Fruit fly (Drosophila melanogaster) ovary, adult (tissue): Measurements from ENCODE around the gene Mettl14.

ENCODE experiments used
- CG17801 ChIP-seq: fragments of 200-800 bp; optimal IDR thresholded peaks from 2 replicates; lab custom pipeline; 2019; ENCODE audit warnings: missing biosample characterization, mild to moderate bottlenecking, missing genetic modification characterization, moderate library complexity; ENCODE audit not compliant: partially characterized antibody

The Mettl14 gene

DNA sequence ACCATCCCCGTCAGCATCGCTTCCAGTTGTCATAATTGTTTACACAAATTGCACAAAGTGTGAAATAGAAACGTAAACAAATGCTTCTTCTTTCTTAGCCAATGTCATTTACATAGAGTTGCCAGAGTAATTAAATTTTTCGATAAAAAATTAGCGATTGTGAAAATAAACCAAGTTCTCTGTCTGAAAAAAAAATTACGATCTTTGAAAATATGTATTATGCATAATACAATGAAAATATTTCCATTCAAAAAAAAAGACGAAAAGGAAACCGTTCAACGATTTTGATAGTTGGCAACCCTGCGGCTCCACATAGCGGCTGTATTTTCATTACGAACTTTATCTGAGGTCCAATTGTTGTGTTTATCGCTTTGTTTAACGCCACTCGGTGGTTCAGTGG lies 2.9 kb downstream of the Mettl14 start, which contains the start of the genes CG7810 and CG7806:
TSS of gene CG7810 (minus strand) at position 105 of the 400 bp plus-strand sequence.
TSS of gene CG7806 (plus strand) at position 309 of the 400 bp plus-strand sequence.
- TF ChIP-seq CG17801 (GFP tag; lab: Kevin White, UChicago), result peak; percentile 91

DNA sequence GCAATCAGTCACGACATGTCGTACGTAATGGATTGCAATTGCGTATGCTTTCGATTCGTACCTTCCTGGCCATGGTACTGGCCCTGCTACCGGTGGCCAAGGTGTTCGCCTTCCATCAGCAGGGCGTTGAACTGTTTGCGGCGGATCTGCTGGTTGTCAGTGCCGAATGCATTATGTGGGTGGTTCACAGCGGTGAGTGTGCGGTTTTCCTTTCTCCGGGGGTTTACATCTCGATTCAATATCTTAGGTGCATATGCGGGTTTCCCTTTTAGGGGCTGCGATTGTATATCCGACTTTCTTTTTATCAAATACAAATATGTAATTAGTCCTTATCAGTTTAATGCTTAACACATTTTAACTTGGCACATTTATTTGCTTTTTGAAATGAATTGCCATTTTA lies 3.5 kb downstream of the Mettl14 start:
- TF ChIP-seq CG17801 (GFP tag; lab: Kevin White, UChicago), result no peak

DNA sequence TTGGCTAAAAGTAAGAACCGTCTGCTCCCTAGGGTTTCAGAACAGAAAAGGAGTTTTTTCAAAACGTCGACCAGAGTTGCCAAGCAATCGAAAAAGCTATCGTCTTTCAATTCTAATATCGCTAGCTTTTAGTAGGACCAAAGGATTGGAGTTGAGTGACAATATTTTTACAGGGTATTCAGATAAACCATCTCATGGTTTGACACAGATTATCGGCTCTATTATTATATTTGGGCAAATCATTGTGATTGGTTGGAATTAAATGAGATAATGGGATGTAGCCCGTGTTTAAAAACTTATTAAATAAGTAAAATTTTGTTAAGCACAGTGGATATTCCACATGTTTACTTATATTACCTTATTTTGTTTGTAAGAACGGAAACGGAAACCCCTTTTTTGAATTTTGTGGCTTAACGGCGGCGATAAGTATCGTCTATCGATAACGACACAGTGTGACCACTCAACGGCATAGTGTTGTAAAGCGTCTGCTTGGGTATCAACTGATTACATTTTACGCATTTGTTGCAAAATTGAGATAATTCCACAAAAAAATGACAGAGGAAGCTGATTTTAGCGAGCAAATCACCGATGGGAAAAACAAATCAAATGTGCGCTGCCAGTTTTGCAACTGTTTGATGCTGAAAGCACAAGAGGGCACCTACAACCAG lies 11.8 kb downstream of the Mettl14 start, which contains the start of the genes mtsh and strat:
TSS of gene mtsh (minus strand) at position 51 of the 668 bp plus-strand sequence.
TSS of gene strat (plus strand) at position 471 of the 668 bp plus-strand sequence.
- TF ChIP-seq CG17801 (GFP tag; lab: Kevin White, UChicago), result peak; percentile 69

DNA sequence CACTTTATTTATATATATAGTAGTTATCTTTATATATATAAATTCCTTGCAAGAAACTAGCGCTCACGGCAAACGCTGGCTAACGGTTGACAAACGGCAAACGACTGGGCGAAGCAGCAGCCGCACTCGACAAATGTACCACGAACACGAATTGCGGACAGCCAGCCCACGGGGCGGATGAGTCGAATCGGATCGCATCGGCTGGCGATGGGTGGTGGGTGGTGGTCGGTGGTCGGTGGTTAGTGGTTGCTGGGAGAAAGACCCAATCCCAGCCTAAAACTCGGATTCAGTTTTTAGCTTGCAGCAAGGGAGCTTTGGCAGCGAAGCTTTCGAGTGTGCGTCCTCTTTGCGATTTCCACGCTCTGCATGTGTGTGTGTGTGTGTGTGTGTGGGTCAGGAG lies 16.9 kb downstream of the Mettl14 start, which contains the start of gene CG7781:
TSS of gene CG7781 (minus strand) at position 260 of the 400 bp plus-strand sequence.
- TF ChIP-seq CG17801 (GFP tag; lab: Kevin White, UChicago), result no peak

DNA sequence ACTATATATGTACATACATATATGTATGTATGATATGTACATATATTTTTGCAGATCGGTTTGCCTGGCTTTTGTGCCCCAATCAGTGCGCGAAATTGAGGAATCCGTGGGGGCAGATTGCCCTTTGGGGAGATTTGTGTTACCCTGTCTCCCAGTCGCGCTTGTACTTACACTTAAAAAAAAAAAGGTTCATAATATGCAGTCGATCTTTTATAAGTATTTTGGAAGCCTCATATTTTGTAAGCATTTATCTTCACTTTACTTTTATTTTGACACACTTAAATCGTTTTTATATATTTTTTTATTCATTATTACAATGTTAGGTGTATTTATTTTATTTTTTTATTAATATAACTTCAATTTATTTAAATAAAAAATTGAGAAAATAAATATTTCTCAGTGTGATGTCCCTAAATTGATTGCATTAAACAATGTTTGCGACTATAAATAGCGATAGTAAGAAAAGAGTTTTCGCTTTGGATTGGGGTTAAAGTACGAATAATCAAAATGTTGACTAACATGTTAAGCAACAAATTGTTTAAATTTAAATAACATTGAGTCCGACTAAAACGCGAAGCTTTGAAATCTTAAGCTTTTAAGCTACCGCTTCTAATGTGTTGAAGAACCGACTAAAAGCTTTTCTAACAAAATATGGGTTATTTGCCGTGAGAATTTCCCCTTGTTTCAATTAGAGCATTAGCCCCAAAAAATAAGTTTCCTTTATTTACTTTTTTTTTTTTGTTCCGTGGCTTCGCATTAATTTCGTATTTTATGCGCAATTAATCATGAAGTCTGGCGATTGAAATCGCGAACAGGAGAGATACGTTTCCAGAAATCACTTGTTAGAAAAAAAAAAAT lies 18.4 kb downstream of the Mettl14 start:
- no peak for TF ChIP-seq CG17801 (GFP tag; lab: Kevin White, UChicago)

DNA sequence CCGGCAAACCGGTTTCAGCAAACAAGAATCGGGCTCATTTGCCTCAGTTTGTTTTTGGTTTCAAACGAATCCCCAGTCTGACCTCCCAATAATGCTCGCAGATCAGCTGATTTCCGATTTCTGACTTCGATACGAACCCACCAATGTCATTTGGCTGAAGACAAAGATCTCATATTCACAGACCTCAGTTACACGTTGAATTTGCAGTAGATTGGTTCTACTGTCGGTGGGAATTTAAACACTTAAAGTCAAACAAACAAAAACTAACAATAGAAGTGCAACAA lies 19.0 kb downstream of the Mettl14 start, which contains the start of gene CG14275:
TSS of gene CG14275 (plus strand) at position 185 of the 284 bp plus-strand sequence.
- no peak for TF ChIP-seq CG17801 (GFP tag; lab: Kevin White, UChicago)

DNA sequence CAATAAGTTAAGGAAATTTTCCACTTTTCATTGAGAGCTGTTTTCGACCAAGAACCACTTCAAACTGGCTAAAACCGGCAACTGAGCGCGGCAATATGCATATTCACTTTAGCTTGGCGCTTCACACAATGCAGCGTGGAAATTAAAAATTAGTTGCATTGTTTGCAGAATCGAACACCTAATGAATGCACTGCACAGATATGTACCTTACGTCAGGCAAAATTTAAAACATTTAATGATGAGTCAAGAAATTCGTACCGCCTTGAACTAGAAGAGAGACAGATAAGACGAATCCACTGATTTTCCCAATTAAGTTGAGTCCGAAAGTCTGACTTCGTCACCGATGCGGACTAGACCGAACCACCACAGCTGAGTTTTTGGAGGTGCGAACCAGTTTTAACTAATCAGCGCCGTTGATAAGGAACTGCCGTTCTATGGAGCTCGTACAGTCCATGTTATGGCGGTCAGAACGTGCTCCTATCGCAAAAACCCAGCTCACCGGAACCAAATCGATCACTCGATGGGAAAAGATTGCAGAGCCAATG lies 19.6 kb downstream of the Mettl14 start:
- TF ChIP-seq CG17801 (GFP tag; lab: Kevin White, UChicago), result no peak

DNA sequence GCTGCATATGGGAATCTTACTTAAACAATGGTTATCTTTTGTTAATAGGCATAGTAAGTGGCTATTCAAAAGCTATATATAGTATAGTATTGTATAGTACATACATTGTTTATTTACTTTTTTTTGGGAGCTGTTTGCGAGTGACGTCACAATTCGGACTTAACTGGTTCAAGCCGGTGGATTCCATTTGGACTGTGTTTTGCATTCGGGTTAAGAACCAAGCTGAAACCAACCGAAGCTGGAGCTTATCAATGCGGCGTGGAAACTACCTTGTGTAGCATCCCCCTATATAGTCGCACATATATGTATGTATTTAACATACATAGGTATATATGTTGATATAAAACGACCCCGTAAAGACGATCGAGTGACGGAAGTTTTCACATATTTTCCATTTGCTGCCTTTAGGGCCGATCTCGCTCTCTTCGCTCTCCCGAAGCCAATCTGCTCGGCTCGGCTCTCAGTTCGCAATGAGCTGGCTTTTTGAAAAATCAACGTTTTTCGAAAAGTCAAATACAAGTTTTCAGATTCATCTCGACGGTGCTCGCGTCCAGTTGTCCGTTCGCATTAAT lies 20.4 kb downstream of the Mettl14 start:
- TF ChIP-seq CG17801 (GFP tag; lab: Kevin White, UChicago), result no peak

DNA sequence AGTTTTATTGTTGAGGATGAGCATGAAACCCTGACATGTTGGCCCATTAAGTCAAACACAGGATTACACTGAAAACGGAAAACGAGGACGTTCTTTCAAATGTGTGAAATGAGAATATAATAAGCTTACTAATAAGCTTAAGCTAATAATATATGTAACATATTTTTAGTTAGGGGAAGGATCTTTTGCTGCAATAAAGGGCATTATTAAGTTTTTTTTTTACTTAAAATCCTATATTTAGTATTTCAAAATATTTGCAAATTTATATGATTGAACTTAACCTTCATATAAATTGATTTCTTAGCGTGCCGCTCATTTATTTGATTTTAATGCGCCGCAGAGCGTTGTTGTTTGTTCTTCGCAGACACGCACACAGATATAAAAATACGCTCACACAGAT lies 25.0 kb downstream of the Mettl14 start:
- TF ChIP-seq CG17801 (GFP tag; lab: Kevin White, UChicago), result no peak

DNA sequence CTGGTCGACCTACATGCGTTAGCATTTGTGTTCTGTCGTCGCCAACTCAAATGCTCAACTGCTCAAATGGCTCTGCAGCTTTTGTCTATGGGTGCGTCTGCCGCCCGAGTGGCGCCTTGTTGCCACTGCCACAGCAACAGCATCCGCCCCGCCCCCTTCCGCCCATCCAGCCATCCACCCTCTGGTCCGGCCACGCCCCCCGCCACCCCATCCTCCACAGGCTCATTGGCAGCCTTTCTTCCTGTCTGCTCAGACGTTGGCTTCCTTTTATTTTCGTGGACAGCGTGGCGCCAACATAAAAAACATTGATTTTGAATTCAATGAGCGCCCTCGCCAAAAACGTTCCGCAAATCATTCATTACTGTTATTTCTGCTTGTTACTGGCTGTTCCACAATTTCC lies 25.4 kb downstream of the Mettl14 start:
- TF ChIP-seq CG17801 (GFP tag; lab: Kevin White, UChicago), result no peak

DNA sequence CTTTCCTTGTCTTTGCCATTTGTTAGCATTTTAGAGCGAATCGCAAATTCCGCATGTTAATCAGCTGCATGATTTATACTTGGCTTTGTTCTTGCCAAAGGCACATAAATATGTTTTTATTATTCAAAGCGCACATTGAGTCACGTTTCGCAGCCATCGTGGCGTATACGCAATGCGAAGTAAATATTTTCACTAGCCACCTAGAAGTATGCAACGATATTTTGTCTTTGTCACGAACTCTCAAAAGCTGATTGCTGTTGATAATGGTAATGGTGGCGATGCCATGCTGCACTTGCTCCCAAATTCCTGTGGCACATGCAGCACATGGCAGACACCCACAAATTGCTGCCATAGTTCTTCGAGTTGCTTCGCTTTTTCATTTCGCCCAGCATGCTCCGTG lies 26.5 kb downstream of the Mettl14 start:
- TF ChIP-seq CG17801 (GFP tag; lab: Kevin White, UChicago), result no peak

DNA sequence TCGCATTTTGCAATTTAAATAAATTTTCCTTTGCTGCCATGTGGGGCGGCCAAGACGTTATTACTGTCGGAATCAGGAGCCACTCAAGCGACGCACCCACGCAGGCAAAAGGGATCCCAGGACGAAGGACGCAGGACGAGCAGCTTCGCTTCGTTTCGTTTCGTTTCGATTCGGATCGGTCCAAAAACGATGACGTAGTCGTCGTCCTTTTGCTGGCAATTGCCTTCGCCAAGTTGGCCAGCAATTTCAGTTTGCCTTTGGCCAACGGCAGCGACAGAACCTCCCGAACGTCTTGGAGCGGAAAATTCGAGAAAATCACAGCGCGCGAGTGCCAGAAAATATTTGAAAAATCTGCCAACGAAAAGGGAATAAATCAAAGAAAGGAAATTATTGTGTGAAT lies 29.8 kb downstream of the Mettl14 start, which contains the start of gene witty:
TSS of gene witty (plus strand) at position 249 of the 400 bp plus-strand sequence.
- no peak for TF ChIP-seq CG17801 (GFP tag; lab: Kevin White, UChicago)

DNA sequence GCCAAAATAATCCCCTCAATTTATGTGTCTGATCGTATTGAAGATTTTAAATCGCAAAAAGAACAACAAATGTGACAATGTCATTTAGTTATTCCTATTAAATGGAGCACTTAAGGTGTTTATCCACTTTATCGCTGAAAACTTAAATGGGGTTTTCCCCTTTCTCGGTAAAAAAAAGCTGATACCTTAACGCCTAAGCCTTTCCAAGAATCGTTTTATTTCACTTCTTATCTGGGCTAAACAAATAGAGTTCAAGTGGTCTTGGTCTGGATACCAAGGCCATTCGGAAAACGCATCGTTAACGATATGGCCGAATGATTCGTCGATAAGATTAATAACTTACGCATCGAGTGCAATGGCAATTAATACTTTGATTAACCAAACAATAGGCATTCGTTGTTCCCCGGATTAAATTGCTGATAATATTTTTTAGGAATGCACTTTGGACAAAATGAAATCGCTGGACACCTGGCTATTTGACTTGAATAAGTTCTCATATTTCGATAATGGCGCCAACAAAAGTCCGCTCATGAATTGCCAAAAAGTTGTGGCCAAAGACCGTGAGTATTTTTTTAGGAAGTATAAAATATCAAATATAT lies 31.6 kb downstream of the Mettl14 start:
- no peak for TF ChIP-seq CG17801 (GFP tag; lab: Kevin White, UChicago)

DNA sequence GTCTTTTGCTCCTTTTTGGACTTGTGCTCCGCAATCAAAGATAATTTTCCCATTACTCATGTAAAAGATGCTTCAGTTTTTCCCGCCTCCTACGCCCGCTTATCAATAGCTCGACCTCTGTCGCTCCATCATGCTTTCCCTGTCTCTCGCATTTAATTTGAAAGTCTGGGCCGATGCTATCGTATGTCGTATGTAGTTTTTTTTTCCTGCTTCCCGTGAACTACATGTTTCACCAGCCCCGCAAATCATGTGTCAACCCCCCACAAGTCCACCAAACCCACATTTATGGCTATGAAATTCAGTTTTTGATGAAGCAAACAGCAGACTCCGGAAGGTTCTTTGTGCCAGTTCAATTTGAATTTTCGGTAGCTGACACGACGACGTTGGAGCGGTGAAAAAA lies 34.2 kb downstream of the Mettl14 start, which contains the start of gene CG14273:
TSS of gene CG14273 (plus strand) at position 301 of the 400 bp plus-strand sequence.
- TF ChIP-seq CG17801 (GFP tag; lab: Kevin White, UChicago), result no peak
